Fruit fly (Drosophila melanogaster): ENCODE data around the gene Pak3.
A peak's percentile ranks its signal among the peaks of the same experiment; 100 is the strongest.

Pak3 gene

DNA sequence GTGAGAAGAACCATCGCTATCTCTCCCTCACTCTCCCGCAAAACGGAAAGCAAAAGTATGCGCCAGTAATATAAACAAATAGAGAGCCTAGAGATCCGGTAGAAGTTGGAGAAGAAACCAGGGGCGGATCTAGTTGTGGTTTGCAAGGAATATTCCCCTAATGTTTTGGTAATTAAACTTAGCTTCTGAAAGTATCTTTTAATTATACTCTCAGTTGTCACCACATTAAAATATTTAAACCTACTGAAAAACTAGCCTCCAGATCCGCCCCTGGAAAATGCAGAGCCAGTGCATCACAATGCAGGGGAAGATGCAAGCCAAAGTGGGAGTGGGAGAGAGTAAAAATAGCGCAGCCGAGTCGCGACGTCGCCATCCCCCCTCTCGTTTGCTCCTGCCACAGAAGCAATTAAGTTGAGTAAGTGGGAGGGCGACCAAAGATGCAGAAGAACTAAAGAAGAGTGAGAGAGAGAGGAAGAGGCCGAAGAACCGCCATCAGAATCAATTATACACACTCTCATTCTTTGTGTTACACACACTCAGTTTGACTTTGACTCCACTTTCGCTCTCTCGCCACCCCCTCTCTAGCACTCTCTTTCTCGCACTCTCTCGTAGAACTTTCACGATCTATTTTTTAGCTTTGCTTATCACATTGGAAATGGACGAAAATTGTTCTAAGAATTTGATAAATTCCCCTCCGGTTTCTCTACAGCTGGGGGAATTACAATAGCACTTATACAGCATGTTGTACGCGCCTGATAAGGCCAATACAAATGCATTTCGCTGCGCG is 4.2 kb downstream of the Pak3 start (continued):
- TF ChIP-seq disco-r (GFP tag; optimal IDR thresholded peaks at IDR 0.05) (peak; percentile 80), CG10209 (GFP tag; optimal IDR thresholded peaks at IDR 0.05) (peak; percentile 90), CG12104 (GFP tag; optimal IDR thresholded peaks at IDR 0.05) (peak; percentile 88), CG31224 (GFP tag; IDR thresholded peaks at IDR 0.05) (peak; percentile 85), ftz-f1 (GFP tag; optimal IDR thresholded peaks at IDR 0.05) (no peak), unc-4 (GFP tag; IDR thresholded peaks at IDR 0.05; ENCODE audit: partially characterized antibody) (no peak), CG16815 (GFP tag; optimal IDR thresholded peaks at IDR 0.05) (peak; percentile 96), Gsc (GFP tag; IDR thresholded peaks at IDR 0.05) (peak; percentile 97; the same call in 1 of the 2 replicates), CG11093 (GFP tag; IDR thresholded peaks at IDR 0.05) (peak; percentile 94), CG4328 (GFP tag; optimal IDR thresholded peaks at IDR 0.05) (peak; percentile 86), repo (GFP tag; optimal IDR thresholded peaks at IDR 0.05) (peak; percentile 95), ewg (GFP tag; optimal IDR thresholded peaks at IDR 0.05) (peak; percentile 91), CoRest (tag; optimal IDR thresholded peaks at IDR 0.05) (peak; percentile 95), slp2 (GFP tag; optimal IDR thresholded peaks at IDR 0.05) (peak; percentile 89), CG15073 (GFP tag; optimal IDR thresholded peaks at IDR 0.05) (peak; percentile 65), Bdp1 (GFP tag; optimal IDR thresholded peaks at IDR 0.05) (peak; percentile 73), CG1602 (GFP tag; optimal IDR thresholded peaks at IDR 0.05) (peak; percentile 92), CG3281 (GFP tag; optimal IDR thresholded peaks at IDR 0.05) (peak; percentile 67), CG4360 (GFP tag; IDR thresholded peaks at IDR 0.05) (peak; percentile 81), C15 (GFP tag; IDR thresholded peaks at IDR 0.05) (peak; percentile 83; the same call in 1 of the 3 replicates), CG7839 (tag; optimal IDR thresholded peaks at IDR 0.05) (peak; percentile 96), stc (GFP tag; IDR thresholded peaks at IDR 0.05) (peak; percentile 89), Camta (GFP tag; optimal IDR thresholded peaks at IDR 0.05) (peak; percentile 88), CG17568 (GFP tag; optimal IDR thresholded peaks at IDR 0.05) (peak; percentile 72), HLH3B (GFP tag; IDR thresholded peaks at IDR 0.05) (peak; percentile 97), CG15514 (GFP tag; optimal IDR thresholded peaks at IDR 0.05) (peak; percentile 15), scrt (GFP tag; optimal IDR thresholded peaks at IDR 0.05) (peak; percentile 63), gro (GFP tag; optimal IDR thresholded peaks at IDR 0.05) (peak; percentile 74), CG10147 (GFP tag; optimal IDR thresholded peaks at IDR 0.05) (peak; percentile 70), Jarid2 (GFP tag; optimal IDR thresholded peaks at IDR 0.05) (peak; percentile 70), CG3726 (GFP tag; IDR thresholded peaks at IDR 0.05) (peak; percentile 92; the same call in 2 of the 3 replicates), Hr39 (optimal IDR thresholded peaks at IDR 0.05) (no peak), CG17912 (GFP tag; optimal IDR thresholded peaks at IDR 0.05) (peak; percentile 85), az2 (GFP tag; optimal IDR thresholded peaks at IDR 0.05) (peak; percentile 94), CHES-1-like (GFP tag; optimal IDR thresholded peaks at IDR 0.05) (peak; percentile 87), CG30431 (GFP tag; optimal IDR thresholded peaks at IDR 0.05) (peak; percentile 94), Doc3 (GFP tag; IDR thresholded peaks at IDR 0.05; ENCODE audit: partially characterized antibody) (no peak), nmo (GFP tag; optimal IDR thresholded peaks at IDR 0.05) (peak; percentile 97), H2.0 (GFP tag; IDR thresholded peaks at IDR 0.05) (peak; percentile 96), sob (GFP tag; IDR thresholded peaks at IDR 0.05) (peak; percentile 91), Vsx1 (GFP tag; optimal IDR thresholded peaks at IDR 0.05) (peak; percentile 26), Oaz (GFP tag; IDR thresholded peaks at IDR 0.05) (0 out of 2 replicates have a peak, but pooled peaks have one; percentile 6), CG9932 (GFP tag; IDR thresholded peaks at IDR 0.05) (peak; percentile 78), lbe (GFP tag; optimal IDR thresholded peaks at IDR 0.05) (no peak), en (GFP tag; optimal IDR thresholded peaks at IDR 0.05) (peak; percentile 80), CG18262 (tag; optimal IDR thresholded peaks at IDR 0.05) (peak; percentile 97), stwl (tag; optimal IDR thresholded peaks at IDR 0.05) (peak; percentile 59), CG8478 (optimal IDR thresholded peaks at IDR 0.05) (no peak), CG13287 (GFP tag; IDR thresholded peaks at IDR 0.05; ENCODE audit: partially characterized antibody) (no peak), Atf-2 (GFP tag; optimal IDR thresholded peaks at IDR 0.05) (peak; percentile 87)
